Worm (Caenorhabditis elegans): ENCODE data around the gene lem-4.
A peak's percentile ranks its signal among the peaks of the same experiment; 100 is the strongest.

The lem-4 gene

DNA sequence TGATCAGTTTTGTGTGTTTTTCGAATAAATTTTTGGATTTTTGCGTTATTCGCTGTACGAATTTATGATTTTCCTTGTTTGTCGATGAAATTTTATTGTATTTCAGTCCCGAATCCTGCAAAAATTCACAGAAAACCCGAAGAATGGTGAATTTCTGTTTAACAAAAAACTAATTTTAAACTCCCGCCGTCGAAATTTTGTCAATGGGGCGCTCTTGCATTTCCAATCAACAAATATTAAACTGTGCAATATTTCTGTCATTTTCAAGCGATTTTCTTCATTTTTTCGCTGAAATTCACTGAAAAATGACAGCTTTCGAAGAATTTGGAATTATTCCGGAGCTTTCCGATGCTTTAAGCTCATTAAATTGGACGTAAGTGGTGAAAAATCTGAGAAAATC is 20.1 kb upstream of the lem-4 start, which contains the start of gene Y55F3BR.1:
Y55F3BR.1 (plus strand) TSS at position 115 of the 400 bp plus-strand sequence.
- TF ChIP-seq lsy-2 (tag; optimal IDR thresholded peaks at IDR 0.05), result peak; percentile 9
- no peak for TF ChIP-seq nhr-12 (tag; optimal IDR thresholded peaks at IDR 0.05)
- no peak for TF ChIP-seq ceh-83 (GFP tag; optimal IDR thresholded peaks at IDR 0.05)
- TF ChIP-seq hlh-1 (tag; optimal IDR thresholded peaks at IDR 0.05), result peak; percentile 41
- TF ChIP-seq drap-1 (GFP tag; optimal IDR thresholded peaks at IDR 0.05), result no peak
- TF ChIP-seq elt-3 (tag; optimal IDR thresholded peaks at IDR 0.05), result no peak
- peak; percentile 57 for TF ChIP-seq pha-4 (tag; optimal IDR thresholded peaks at IDR 0.05)
- no peak for TF ChIP-seq nhr-237 (tag; optimal IDR thresholded peaks at IDR 0.05)
- TF ChIP-seq mep-1 (tag; optimal IDR thresholded peaks at IDR 0.05), result peak; percentile 22
- no peak for TF ChIP-seq ceh-39 (tag; optimal IDR thresholded peaks at IDR 0.05)
- no peak for TF ChIP-seq mls-2 (tag; optimal IDR thresholded peaks at IDR 0.05)
- TF ChIP-seq lin-32 (GFP tag; optimal IDR thresholded peaks at IDR 0.05), result no peak
- TF ChIP-seq tbx-8 (GFP tag; optimal IDR thresholded peaks at IDR 0.05), result no peak

DNA sequence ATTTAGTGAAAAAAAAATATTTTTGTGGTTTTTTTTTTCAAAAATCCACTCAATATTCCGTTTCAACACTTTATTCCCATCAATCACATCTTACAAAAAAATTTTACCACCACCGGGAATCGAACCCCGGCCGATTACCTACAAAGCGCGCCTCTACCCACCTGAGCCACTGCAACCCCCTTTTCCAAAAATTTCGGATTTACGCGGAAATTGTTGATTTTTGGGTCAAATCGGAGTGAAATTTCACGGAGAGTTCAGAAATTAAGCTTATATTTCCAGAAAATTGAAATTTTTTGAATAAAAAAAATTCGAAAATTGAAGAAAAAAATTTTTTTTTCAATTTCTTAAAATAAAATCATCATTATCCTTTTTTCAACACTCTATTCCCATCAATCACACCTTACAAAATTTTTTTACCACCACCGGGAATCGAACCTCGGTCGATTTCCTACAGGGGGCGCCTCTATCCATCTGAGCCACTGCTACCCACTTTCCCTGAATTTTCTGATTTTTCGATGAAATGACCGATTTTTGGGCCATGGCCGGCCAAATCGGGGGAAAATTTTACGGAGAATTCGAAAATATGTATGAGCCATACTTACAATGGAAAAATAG is 18.7 kb upstream of the lem-4 start:
- TF ChIP-seq mab-5 (tag; optimal IDR thresholded peaks at IDR 0.05), result no peak
- TF ChIP-seq mls-2 (tag; optimal IDR thresholded peaks at IDR 0.05), result no peak
- TF ChIP-seq ztf-11 (tag; optimal IDR thresholded peaks at IDR 0.05), result no peak
- no peak for TF ChIP-seq zip-8 (tag; optimal IDR thresholded peaks at IDR 0.05)
- no peak for TF ChIP-seq flh-1 (GFP tag; optimal IDR thresholded peaks at IDR 0.05)
- TF ChIP-seq nhr-12 (tag; optimal IDR thresholded peaks at IDR 0.05), result no peak
- no peak for TF ChIP-seq ceh-39 (tag; optimal IDR thresholded peaks at IDR 0.05)
- TF ChIP-seq ces-1 (GFP tag; optimal IDR thresholded peaks at IDR 0.05), result no peak
- TF ChIP-seq tbx-8 (GFP tag; optimal IDR thresholded peaks at IDR 0.05), result no peak
- no peak for TF ChIP-seq snpc-4 (tag; optimal IDR thresholded peaks at IDR 0.05)
- no peak for TF ChIP-seq elt-3 (tag; optimal IDR thresholded peaks at IDR 0.05)
- no peak for TF ChIP-seq nhr-28 (tag; optimal IDR thresholded peaks at IDR 0.05)
- no peak for TF ChIP-seq unc-62 (GFP tag; optimal IDR thresholded peaks at IDR 0.05)
- no peak for TF ChIP-seq lsy-2 (tag; optimal IDR thresholded peaks at IDR 0.05)
- no peak for TF ChIP-seq ham-2 (GFP tag; optimal IDR thresholded peaks at IDR 0.05)
- TF ChIP-seq lin-13 (tag; optimal IDR thresholded peaks at IDR 0.05), result no peak
- no peak for TF ChIP-seq bed-3 (GFP tag; optimal IDR thresholded peaks at IDR 0.05)
- no peak for TF ChIP-seq drap-1 (GFP tag; optimal IDR thresholded peaks at IDR 0.05)
- no peak for TF ChIP-seq pha-4 (tag; optimal IDR thresholded peaks at IDR 0.05)
- no peak for TF ChIP-seq unc-39 (tag; optimal IDR thresholded peaks at IDR 0.05)

DNA sequence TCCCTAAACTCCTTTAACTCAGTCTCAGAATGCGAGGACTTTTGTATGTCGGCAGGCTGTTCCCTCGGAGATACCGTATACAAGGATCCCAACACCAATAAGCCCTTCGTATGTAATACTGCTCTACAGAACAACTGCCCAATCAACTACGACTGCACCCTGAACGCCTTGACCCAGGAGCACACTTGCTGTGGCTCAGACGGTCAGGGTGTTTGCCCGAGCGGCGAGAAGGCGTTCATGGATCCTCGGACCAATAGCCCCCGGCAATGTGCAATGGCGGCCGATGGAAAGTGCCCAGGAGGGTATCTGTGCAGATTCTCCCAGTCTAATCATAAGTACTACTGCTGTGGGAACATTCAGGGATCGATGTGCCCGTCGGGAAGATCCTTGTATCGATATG is 14.1 kb upstream of the lem-4 start:
- no peak for TF ChIP-seq snpc-4 (tag; optimal IDR thresholded peaks at IDR 0.05)
- TF ChIP-seq mab-5 (tag; optimal IDR thresholded peaks at IDR 0.05), result no peak

DNA sequence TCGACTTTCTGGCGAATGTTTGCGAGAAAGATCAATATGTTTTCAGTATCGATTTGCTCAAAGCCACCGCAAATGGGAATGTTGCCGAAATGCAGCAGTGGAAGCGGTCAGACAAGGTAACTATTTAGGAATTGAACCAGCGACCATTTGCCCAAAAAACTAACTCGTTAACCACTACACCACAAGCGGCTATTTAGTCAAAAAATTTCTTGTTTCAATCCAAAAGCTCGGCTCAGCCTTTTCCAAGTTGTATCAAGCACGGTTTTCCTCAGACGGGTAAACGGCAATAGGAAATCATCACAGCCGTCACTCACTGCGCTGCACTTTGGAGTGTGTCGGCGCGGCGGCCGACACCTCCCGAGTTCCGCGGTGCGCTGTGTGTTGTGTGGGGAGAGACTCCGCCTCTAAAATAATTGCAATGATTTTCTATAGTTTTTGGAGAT is 12.3 kb upstream of the lem-4 start:
- TF ChIP-seq zip-8 (tag; optimal IDR thresholded peaks at IDR 0.05) (no peak), unc-120 (tag; optimal IDR thresholded peaks at IDR 0.05; ENCODE audit: poor library complexity, severe bottlenecking) (no peak), mls-2 (tag; optimal IDR thresholded peaks at IDR 0.05) (no peak), nhr-2 (tag; optimal IDR thresholded peaks at IDR 0.05) (no peak), nhr-28 (tag; optimal IDR thresholded peaks at IDR 0.05) (no peak), cnd-1 (tag; optimal IDR thresholded peaks at IDR 0.05) (no peak), elt-1 (tag; optimal IDR thresholded peaks at IDR 0.05; ENCODE audit: borderline replicate concordance, insufficient read depth) (no peak), sptf-1 (tag; optimal IDR thresholded peaks at IDR 0.05) (no peak), lsy-2 (tag; optimal IDR thresholded peaks at IDR 0.05) (no peak), lin-13 (tag; optimal IDR thresholded peaks at IDR 0.05) (peak; percentile 18), ham-2 (GFP tag; optimal IDR thresholded peaks at IDR 0.05) (no peak), pha-4 (tag; optimal IDR thresholded peaks at IDR 0.05) (peak; percentile 6), lin-32 (GFP tag; optimal IDR thresholded peaks at IDR 0.05) (no peak), mep-1 (tag; optimal IDR thresholded peaks at IDR 0.05) (no peak), unc-62 (GFP tag; optimal IDR thresholded peaks at IDR 0.05) (no peak)

DNA sequence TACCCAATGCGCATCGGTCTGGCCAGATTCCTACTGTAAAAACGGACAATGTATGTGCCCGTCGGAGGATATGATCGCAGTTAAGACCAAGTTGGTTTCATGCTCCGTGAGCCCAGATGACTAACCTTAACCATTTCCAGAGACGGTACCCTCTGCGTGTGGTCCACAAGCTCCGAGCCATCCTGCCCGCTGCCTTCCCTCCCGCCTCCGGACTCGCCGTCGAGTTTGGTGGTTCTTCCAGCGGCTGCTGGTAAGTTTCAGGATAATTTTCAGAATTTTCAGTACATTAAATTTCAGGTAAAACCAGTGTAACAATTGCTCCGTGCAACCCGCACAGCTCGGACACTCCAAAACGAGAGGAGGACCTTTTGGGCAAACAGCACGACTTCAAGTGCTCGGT is 6.2 kb upstream of the lem-4 start:
- no peak for TF ChIP-seq zip-8 (tag; optimal IDR thresholded peaks at IDR 0.05)
- TF ChIP-seq cnd-1 (tag; optimal IDR thresholded peaks at IDR 0.05), result no peak
- TF ChIP-seq drap-1 (GFP tag; optimal IDR thresholded peaks at IDR 0.05), result no peak
- no peak for TF ChIP-seq unc-120 (tag; optimal IDR thresholded peaks at IDR 0.05; ENCODE audit: poor library complexity, severe bottlenecking)
- no peak for TF ChIP-seq snpc-4 (tag; optimal IDR thresholded peaks at IDR 0.05)
- TF ChIP-seq elt-3 (tag; optimal IDR thresholded peaks at IDR 0.05), result no peak
- no peak for TF ChIP-seq sem-2 (GFP tag; optimal IDR thresholded peaks at IDR 0.05)
- TF ChIP-seq mep-1 (tag; optimal IDR thresholded peaks at IDR 0.05), result no peak
- no peak for TF ChIP-seq ces-1 (GFP tag; optimal IDR thresholded peaks at IDR 0.05)
- no peak for TF ChIP-seq elt-1 (tag; optimal IDR thresholded peaks at IDR 0.05; ENCODE audit: borderline replicate concordance, insufficient read depth)
- TF ChIP-seq nhr-28 (tag; optimal IDR thresholded peaks at IDR 0.05), result no peak
- no peak for TF ChIP-seq M03D4.4 (tag; optimal IDR thresholded peaks at IDR 0.05)
- TF ChIP-seq lin-13 (tag; optimal IDR thresholded peaks at IDR 0.05), result no peak
- TF ChIP-seq ceh-83 (GFP tag; optimal IDR thresholded peaks at IDR 0.05), result no peak
- TF ChIP-seq mab-5 (tag; optimal IDR thresholded peaks at IDR 0.05), result no peak
- no peak for TF ChIP-seq pha-4 (tag; optimal IDR thresholded peaks at IDR 0.05)
- no peak for TF ChIP-seq mls-2 (tag; optimal IDR thresholded peaks at IDR 0.05)
- TF ChIP-seq lin-32 (GFP tag; optimal IDR thresholded peaks at IDR 0.05), result no peak

Data from whole organism, mixed stage, embryonic.